Fruit fly (Drosophila melanogaster) whole organism, larva: ENCODE measurements around the gene CG4025.

Source experiments
- noc ChIP-seq: fragments of 200-800 bp; sonication (Bioruptor generic); optimal IDR thresholded peaks from 3 replicates; lab custom pipeline; 2019; ENCODE audit warnings: missing biosample characterization, mild to moderate bottlenecking, missing genetic modification characterization, moderate library complexity

The CG4025 gene

dm6 chrX:2061119-2061518 lies 15.6 kb upstream of the CG4025 start:
- no peak for TF ChIP-seq noc (tag; lab: Kevin White, UChicago)

- no peak for TF ChIP-seq noc (tag; lab: Kevin White, UChicago)
Observed at dm6 chrX:2061849-2062248, 14.9 kb upstream of the CG4025 start, which contains the start of gene Sik2. Gene Sik2, minus strand, starts transcription at chrX:2061915.

- no peak for TF ChIP-seq noc (tag; lab: Kevin White, UChicago)
Observed at dm6 chrX:2065073-2065472, 11.7 kb upstream of the CG4025 start, which contains the start of gene CG4281. Gene CG4281, minus strand, starts transcription at chrX:2065142.

dm6 chrX:2066259-2066658 lies 10.5 kb upstream of the CG4025 start, which contains the start of gene CG14054:
Gene CG14054, minus strand, starts transcription at chrX:2066359.
- no peak for TF ChIP-seq noc (tag; lab: Kevin White, UChicago)

DNA sequence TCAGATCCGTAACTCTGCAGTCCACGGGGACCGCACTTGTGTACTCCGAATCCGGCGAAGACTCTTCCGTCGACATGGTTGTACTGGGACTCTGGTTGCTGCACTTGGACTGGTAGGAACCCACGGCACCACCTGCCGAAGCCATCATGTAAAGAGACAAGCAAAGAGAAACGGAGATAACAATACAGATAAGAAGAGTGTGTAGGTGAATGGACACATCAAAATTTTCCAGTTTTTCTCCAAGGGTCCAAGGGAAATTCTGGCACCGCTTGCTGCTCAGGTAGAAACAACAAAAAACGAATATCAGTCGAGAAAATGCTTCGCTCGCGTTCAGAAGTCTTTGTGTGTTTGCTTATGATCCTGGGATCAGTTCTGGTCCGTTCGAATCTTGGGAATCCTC lies 8.5 kb upstream of the CG4025 start, which contains the start of gene CG4194:
TSS of gene CG4194 (plus strand) at position 301 of the 400 bp plus-strand sequence.
- TF ChIP-seq noc (tag; lab: Kevin White, UChicago): no peak

DNA sequence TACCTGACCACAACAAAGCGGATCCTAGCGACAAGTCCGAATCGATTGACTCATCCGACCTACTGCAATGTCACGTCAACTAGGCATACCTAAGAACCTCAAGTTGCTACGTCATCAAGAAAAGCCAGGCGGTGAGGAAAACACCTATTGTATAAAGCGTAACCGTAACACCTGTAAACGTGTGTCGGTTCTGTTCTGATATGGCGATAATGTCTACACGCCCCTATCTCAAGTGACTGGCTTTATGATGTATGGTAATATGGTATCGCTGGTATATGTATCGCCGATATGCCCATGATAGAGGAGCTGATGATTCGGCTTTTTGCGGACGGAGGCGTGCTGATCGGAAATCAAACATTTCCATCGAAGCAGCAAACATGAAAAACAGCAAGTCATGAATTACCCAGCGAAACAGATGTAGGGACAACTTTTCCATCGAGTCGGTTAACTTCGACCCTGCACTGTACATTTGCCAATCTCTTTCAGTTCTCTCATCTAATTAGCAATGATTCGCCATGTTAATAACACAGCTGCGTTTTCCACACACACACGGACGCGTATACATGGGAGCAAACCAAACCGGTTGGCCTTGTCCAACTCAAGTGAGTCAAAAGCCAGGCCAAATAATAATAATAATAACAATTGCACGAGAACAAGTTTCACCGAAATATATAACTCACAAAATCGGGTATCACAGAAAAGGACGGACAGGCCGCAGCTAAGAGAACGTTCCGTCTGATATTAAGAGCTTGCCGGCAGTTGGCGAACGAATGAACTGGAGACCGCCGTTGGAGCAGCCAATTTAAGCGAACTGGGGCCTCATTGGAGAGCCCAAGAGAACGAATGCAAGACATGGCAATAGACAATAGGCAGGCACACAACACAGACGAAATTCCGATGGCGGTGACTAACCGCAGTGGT lies 6.7 kb upstream of the CG4025 start:
- TF ChIP-seq noc (tag; lab: Kevin White, UChicago): peak; percentile 6

DNA sequence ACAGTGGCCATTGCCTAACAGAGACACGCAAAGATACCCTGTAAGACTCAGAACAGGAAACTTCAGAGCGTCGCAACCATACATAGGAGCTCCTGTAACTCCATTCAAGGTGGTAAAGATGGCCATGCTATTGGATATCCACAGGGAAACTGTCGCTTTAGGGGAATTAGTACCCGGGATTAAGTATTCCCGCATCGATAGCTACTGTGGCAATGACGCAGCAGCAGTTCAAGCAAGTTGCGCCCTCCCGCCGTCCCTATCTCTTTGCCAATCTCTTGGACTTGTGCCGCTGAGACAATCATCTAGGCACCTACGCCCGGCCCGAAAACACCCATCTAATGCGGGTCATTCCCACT lies 6.1 kb upstream of the CG4025 start:
- TF ChIP-seq noc (tag; lab: Kevin White, UChicago): peak; percentile 84

- peak; percentile 66 for TF ChIP-seq noc (tag; lab: Kevin White, UChicago)
Observed at dm6 chrX:2071878-2072817, 4.6 kb upstream of the CG4025 start, which contains the start of gene Rtca. Gene Rtca, plus strand, starts transcription at chrX:2072413.

dm6 chrX:2073325-2073724 lies 3.4 kb upstream of the CG4025 start, which contains the start of gene CG4199:
Gene CG4199, minus strand, starts transcription at chrX:2073483.
- TF ChIP-seq noc (tag; lab: Kevin White, UChicago): no peak

DNA sequence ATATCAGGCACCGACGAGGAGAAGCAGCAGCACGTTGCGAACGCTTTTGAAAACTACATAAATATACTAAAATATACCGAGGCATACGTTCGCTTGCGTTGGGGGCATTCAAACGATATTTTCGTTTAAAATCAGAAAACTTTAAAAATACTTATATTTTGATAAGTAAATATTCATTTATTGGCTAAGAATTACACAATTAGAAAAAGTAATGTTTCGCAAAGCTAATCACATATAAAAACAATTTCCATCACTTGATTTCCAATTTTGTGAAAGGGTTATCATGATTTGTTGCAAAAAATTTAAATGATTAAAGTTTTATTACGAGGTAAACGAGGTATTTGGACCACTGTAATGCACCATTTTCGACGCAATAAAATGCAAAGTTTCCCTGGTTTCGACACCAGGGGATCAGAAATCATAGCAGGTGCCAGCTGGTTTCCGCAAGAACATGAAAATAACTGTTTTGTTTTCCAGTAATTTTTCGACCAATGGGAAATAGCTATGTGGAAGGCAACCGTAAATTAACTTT lies 854 bp upstream of the CG4025 start, which contains the start of gene CG4045:
TSS of gene CG4045 (minus strand) at position 55 of the 532 bp plus-strand sequence.
- TF ChIP-seq noc (tag; lab: Kevin White, UChicago): no peak

- TF ChIP-seq noc (tag; lab: Kevin White, UChicago): peak; percentile 45
Observed at dm6 chrX:2080367-2080927, 3.7 kb downstream of the CG4025 start, which contains the start of the genes CG16903 and Unc-76. Gene CG16903, minus strand, starts transcription at chrX:2080405. Gene Unc-76, plus strand, starts transcription at chrX:2080610.

DNA sequence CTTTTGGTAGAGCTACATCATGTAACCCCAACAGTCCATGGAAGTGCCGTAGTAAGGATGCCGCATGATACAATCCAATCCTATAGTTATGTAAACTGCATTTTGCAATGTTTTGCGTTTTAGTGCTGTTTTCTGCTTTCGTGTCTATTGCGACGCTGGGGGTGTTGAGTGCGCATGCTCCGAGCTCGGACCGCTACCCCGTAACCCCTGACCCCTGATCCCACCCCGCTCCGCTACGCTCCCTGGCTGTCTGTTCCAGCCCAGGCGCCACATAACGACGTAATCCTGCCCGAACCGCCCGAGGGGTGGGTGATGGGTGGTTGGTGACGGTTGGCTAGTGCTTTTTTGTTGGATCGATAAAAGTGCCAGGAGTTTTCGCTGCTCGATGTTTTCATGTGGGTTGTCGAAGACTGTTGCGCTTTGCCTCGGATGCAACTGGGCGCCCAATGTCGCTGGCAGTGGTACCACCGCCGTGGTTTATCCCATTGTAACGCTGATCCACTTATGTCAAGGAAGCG lies 5.1 kb downstream of the CG4025 start:
- TF ChIP-seq noc (tag; lab: Kevin White, UChicago): no peak

- TF ChIP-seq noc (tag; lab: Kevin White, UChicago): peak; percentile 91
Observed at dm6 chrX:2083109-2083508, 6.3 kb downstream of the CG4025 start.

DNA sequence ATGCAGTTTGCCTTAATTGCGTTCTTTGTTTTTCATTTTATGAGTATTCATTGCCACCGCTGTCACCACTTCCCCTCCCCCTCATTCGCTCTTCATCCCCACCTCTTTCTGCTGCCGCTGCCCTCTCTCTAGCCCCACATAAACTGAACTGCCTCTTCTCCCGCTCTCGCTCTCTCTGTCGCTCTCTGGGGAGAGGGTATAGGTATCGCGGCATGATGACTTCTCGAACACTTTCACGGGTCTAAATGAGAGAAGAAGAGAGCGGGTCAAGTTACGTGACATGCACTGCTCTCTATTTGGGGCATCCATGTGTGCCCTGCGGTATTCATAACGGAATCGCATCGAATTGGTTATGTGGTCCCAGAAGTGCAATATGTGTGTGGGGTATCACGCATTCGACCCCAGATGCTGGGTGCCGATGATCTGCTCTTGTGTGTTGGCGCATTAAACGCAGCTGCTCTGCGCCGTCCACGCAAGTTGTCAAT lies 7.0 kb downstream of the CG4025 start:
- peak; percentile 43 for TF ChIP-seq noc (tag; lab: Kevin White, UChicago)
